Worm (Caenorhabditis elegans): Measurements from ENCODE around the gene D1079.1.

The D1079.1 gene

DNA sequence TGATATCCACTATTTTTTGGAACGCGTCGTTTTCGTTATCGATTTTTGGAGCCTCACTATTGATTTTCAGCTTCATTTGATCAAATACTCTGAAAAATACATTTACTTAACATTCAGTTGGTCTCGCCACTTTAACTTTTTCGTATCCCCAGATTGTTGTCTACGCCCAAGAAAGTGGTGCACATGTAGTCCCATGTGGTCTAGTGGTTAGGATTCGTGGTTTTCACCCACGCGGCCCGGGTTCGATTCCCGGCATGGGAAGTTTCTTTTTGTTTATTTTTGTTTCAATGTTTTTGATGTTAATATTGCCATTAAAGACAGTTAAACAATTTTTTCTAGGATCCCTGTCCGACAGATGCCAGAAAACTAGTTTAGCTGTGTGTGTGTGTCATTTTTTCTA lies 41.1 kb downstream of the D1079.1 start:
- TF ChIP-seq mcd-1 (GFP tag; IDR thresholded peaks at IDR 0.05) (peak; percentile 48), snpc-3.4 (tag; optimal IDR thresholded peaks at IDR 0.05) (peak; percentile 87), nhr-80 (tag; optimal IDR thresholded peaks at IDR 0.05) (peak; percentile 2), F22D6.2 (tag; optimal IDR thresholded peaks at IDR 0.05) (peak; percentile 7), hlh-26 (GFP tag; conservative IDR thresholded peaks at IDR 0.05) (no peak), Y56A3A.18 (GFP tag; IDR thresholded peaks at IDR 0.05) (peak; percentile 89), somi-1 (GFP tag; optimal IDR thresholded peaks at IDR 0.05) (peak; percentile 25), ets-4 (GFP tag; optimal IDR thresholded peaks at IDR 0.05) (no peak), lsy-27 (tag; optimal IDR thresholded peaks at IDR 0.05; ENCODE audit: borderline replicate concordance, insufficient read depth) (peak; percentile 43), unc-62 (GFP tag; optimal IDR thresholded peaks at IDR 0.05) (no peak), die-1 (tag; optimal IDR thresholded peaks at IDR 0.05) (peak; percentile 93), K12H6.12 (tag; optimal IDR thresholded peaks at IDR 0.05) (no peak), F23B12.7 (tag; optimal IDR thresholded peaks at IDR 0.05; ENCODE audit: insufficient read depth) (peak; percentile 39), ceh-40 (GFP tag; IDR thresholded peaks at IDR 0.05) (peak; percentile 84; the same call in 1 of the 2 replicates), ekl-4 (GFP tag; IDR thresholded peaks at IDR 0.05) (peak; percentile 70; the same call in 1 of the 2 replicates), lin-54 (GFP tag; optimal IDR thresholded peaks at IDR 0.05) (peak; percentile 40), hmg-1.2 (GFP tag; IDR thresholded peaks at IDR 0.05) (peak; percentile 82), madf-6 (GFP tag; IDR thresholded peaks at IDR 0.05) (peak; percentile 55; the same call in 1 of the 2 replicates), aptf-2 (GFP tag; conservative IDR thresholded peaks at IDR 0.05) (no peak), F10E7.11 (tag; optimal IDR thresholded peaks at IDR 0.05) (no peak), aptf-3 (GFP tag; IDR thresholded peaks at IDR 0.05) (no peak), ztf-6 (GFP tag; IDR thresholded peaks at IDR 0.05) (no peak), let-526 (GFP tag; IDR thresholded peaks at IDR 0.05) (no peak), C06A6.2 (GFP tag; conservative IDR thresholded peaks at IDR 0.05) (no peak), tbp1 (GFP tag; optimal IDR thresholded peaks at IDR 0.05) (peak; percentile 96), tlf-1 (GFP tag; optimal IDR thresholded peaks at IDR 0.05) (no peak), ceh-91 (GFP tag; IDR thresholded peaks at IDR 0.05) (0 out of 2 replicates have a peak, but pooled peaks have one; percentile 15), bed-1 (GFP tag; IDR thresholded peaks at IDR 0.05) (no peak), snpc-1.3 (tag; optimal IDR thresholded peaks at IDR 0.05; ENCODE audit: insufficient read depth) (peak; percentile 84), lsl-1 (GFP tag; optimal IDR thresholded peaks at IDR 0.05) (no peak), Y79H2A.3 (GFP tag; conservative IDR thresholded peaks at IDR 0.05) (0 out of 2 replicates have a peak, but pooled peaks have one; percentile 35), egl-44 (GFP tag; IDR thresholded peaks at IDR 0.05) (peak; percentile 81), chd-7 (tag; optimal IDR thresholded peaks at IDR 0.05) (peak; percentile 35), F49E8.2 (tag; optimal IDR thresholded peaks at IDR 0.05; ENCODE audit: insufficient read depth) (peak; percentile 25), B0261.1 (tag; optimal IDR thresholded peaks at IDR 0.05) (peak; percentile 92), madf-3 (GFP tag; IDR thresholded peaks at IDR 0.05) (peak; percentile 15; the same call in 1 of the 2 replicates), ztf-18 (tag; optimal IDR thresholded peaks at IDR 0.05) (peak; percentile 48), atf-7 (tag; optimal IDR thresholded peaks at IDR 0.05) (no peak), zfh-2 (GFP tag; conservative IDR thresholded peaks at IDR 0.05) (no peak), C17E4.6 (GFP tag; IDR thresholded peaks at IDR 0.05) (no peak), dpl-1 (GFP tag; optimal IDR thresholded peaks at IDR 0.05) (no peak), ceh-100 (GFP tag; IDR thresholded peaks at IDR 0.05) (0 out of 2 replicates have a peak, but pooled peaks have one; percentile 33), rec-8 (tag; optimal IDR thresholded peaks at IDR 0.05) (peak; percentile 49 to 55), hsf-1 (GFP tag; IDR thresholded peaks at IDR 0.05) (no peak), T26A5.8 (tag; optimal IDR thresholded peaks at IDR 0.05) (peak; percentile 53), Y53G8AR.9 (GFP tag; conservative IDR thresholded peaks at IDR 0.05) (no peak), ceh-79 (tag; optimal IDR thresholded peaks at IDR 0.05) (no peak), hmg-20 (GFP tag; IDR thresholded peaks at IDR 0.05) (0 out of 2 replicates have a peak, but pooled peaks have one; percentile 40)

Data from whole organism, young adult.